Fruit fly (Drosophila melanogaster): ENCODE results near the gene IleRS-m.

The IleRS-m gene

dm6 chr3L:16097393-16097884 lies 2.6 kb upstream of the IleRS-m start, which contains the start of the genes CG13074 and ATPsynbetaL:
Gene CG13074 (minus strand): TSS chr3L:16097493.
Gene ATPsynbetaL (plus strand): TSS chr3L:16097834.
- TF ChIP-seq Crg-1 (GFP tag; optimal IDR thresholded peaks at IDR 0.05) (no peak), Clk (GFP tag; optimal IDR thresholded peaks at IDR 0.05) (no peak), bab1 (GFP tag; optimal IDR thresholded peaks at IDR 0.05) (no peak), CG11617 (GFP tag; optimal IDR thresholded peaks at IDR 0.05) (no peak), CG1620 (GFP tag; optimal IDR thresholded peaks at IDR 0.05) (no peak), tj (GFP tag; optimal IDR thresholded peaks at IDR 0.05) (no peak), cic (GFP tag; optimal IDR thresholded peaks at IDR 0.05) (no peak), pad (GFP tag; optimal IDR thresholded peaks at IDR 0.05) (no peak), CG14711 (tag; optimal IDR thresholded peaks at IDR 0.05) (no peak), Mnt (GFP tag; optimal IDR thresholded peaks at IDR 0.05) (no peak), CG5204 (GFP tag; optimal IDR thresholded peaks at IDR 0.05) (no peak), CG7101 (tag; optimal IDR thresholded peaks at IDR 0.05) (no peak)

DNA sequence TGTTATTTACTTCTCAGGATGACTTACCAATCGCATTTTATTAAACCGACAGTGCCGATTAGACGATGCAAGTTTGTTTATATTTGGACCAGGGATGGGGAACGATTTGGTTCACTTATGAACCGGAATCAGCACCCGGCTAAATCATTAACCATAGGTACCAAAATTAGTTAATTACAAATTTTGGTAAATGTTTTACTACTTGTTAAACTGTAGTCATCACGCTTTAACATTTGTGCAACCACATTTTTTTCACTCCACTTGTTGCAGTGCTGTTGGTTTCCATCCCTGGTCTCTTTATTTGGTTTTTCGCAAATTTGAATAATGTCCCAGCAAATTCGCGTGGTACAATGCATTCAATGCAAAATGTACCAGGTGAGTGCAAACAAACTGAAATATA lies 5.4 kb downstream of the IleRS-m start, which contains the start of the genes IntS9 and CG43295:
Gene IntS9 (minus strand): TSS at position 100 of the 400 bp plus-strand sequence.
Gene CG43295 (plus strand): TSS at position 325 of the 400 bp plus-strand sequence.
- TF ChIP-seq ovo (GFP tag; optimal IDR thresholded peaks at IDR 0.05) (peak; percentile 71), Mnt (GFP tag; optimal IDR thresholded peaks at IDR 0.05) (peak; percentile 81), cic (GFP tag; optimal IDR thresholded peaks at IDR 0.05) (peak; percentile 7), Hr96 (GFP tag; optimal IDR thresholded peaks at IDR 0.05) (peak; percentile 86), CG7101 (tag; optimal IDR thresholded peaks at IDR 0.05) (peak; percentile 80), Crg-1 (GFP tag; optimal IDR thresholded peaks at IDR 0.05) (peak; percentile 64), cnc (optimal IDR thresholded peaks at IDR 0.05) (no peak), pad (GFP tag; optimal IDR thresholded peaks at IDR 0.05) (peak; percentile 52), CG12768 (GFP tag; optimal IDR thresholded peaks at IDR 0.05) (peak; percentile 77), CG7045 (GFP tag; optimal IDR thresholded peaks at IDR 0.05) (peak; percentile 45), bab1 (GFP tag; optimal IDR thresholded peaks at IDR 0.05) (peak; percentile 78), CG11617 (GFP tag; optimal IDR thresholded peaks at IDR 0.05) (peak; percentile 78), tj (GFP tag; optimal IDR thresholded peaks at IDR 0.05) (peak; percentile 48), CG14711 (tag; optimal IDR thresholded peaks at IDR 0.05) (peak; percentile 78), Clk (GFP tag; optimal IDR thresholded peaks at IDR 0.05) (peak; percentile 47), CG33017 (tag; optimal IDR thresholded peaks at IDR 0.05) (peak; percentile 76), toe (GFP tag; optimal IDR thresholded peaks at IDR 0.05) (peak; percentile 85), CG1620 (GFP tag; optimal IDR thresholded peaks at IDR 0.05) (peak; percentile 83), kay (GFP tag; ENCODE audit: borderline replicate concordance) (no peak), CG5204 (GFP tag; optimal IDR thresholded peaks at IDR 0.05) (peak; percentile 83)

- TF ChIP-seq toe (GFP tag; optimal IDR thresholded peaks at IDR 0.05), result no peak
- TF ChIP-seq cnc (optimal IDR thresholded peaks at IDR 0.05), result no peak
- no peak for TF ChIP-seq CG14711 (tag; optimal IDR thresholded peaks at IDR 0.05)
- no peak for TF ChIP-seq tj (GFP tag; optimal IDR thresholded peaks at IDR 0.05)
- TF ChIP-seq kay (GFP tag; ENCODE audit: borderline replicate concordance), result no peak
- peak; percentile 18 for TF ChIP-seq ovo (GFP tag; optimal IDR thresholded peaks at IDR 0.05)
- TF ChIP-seq Mnt (GFP tag; optimal IDR thresholded peaks at IDR 0.05), result peak; percentile 8
- no peak for TF ChIP-seq Crg-1 (GFP tag; optimal IDR thresholded peaks at IDR 0.05)
- TF ChIP-seq CG33017 (tag; optimal IDR thresholded peaks at IDR 0.05), result no peak
- TF ChIP-seq CG7101 (tag; optimal IDR thresholded peaks at IDR 0.05), result no peak
- no peak for TF ChIP-seq Hr96 (GFP tag; optimal IDR thresholded peaks at IDR 0.05)
- peak; percentile 65 for TF ChIP-seq CG12768 (GFP tag; optimal IDR thresholded peaks at IDR 0.05)
- TF ChIP-seq cic (GFP tag; optimal IDR thresholded peaks at IDR 0.05), result no peak
- TF ChIP-seq CG7045 (GFP tag; optimal IDR thresholded peaks at IDR 0.05), result no peak
- TF ChIP-seq CG1620 (GFP tag; optimal IDR thresholded peaks at IDR 0.05), result no peak
- TF ChIP-seq pad (GFP tag; optimal IDR thresholded peaks at IDR 0.05), result no peak
- TF ChIP-seq Clk (GFP tag; optimal IDR thresholded peaks at IDR 0.05), result no peak
- TF ChIP-seq CG5204 (GFP tag; optimal IDR thresholded peaks at IDR 0.05), result no peak
- peak; percentile 29 for TF ChIP-seq CG11617 (GFP tag; optimal IDR thresholded peaks at IDR 0.05)
- peak; percentile 35 for TF ChIP-seq bab1 (GFP tag; optimal IDR thresholded peaks at IDR 0.05)
Measured at dm6 chr3L:16112069-16112820, 12.2 kb downstream of the IleRS-m start, which contains the start of gene Zn72D. Gene Zn72D (minus strand): TSS chr3L:16112626.

- TF ChIP-seq toe (GFP tag; optimal IDR thresholded peaks at IDR 0.05) (no peak), kay (GFP tag; ENCODE audit: borderline replicate concordance) (no peak), cic (GFP tag; optimal IDR thresholded peaks at IDR 0.05) (no peak), Mnt (GFP tag; optimal IDR thresholded peaks at IDR 0.05) (no peak), tj (GFP tag; optimal IDR thresholded peaks at IDR 0.05) (no peak), CG5204 (GFP tag; optimal IDR thresholded peaks at IDR 0.05) (no peak), CG14711 (tag; optimal IDR thresholded peaks at IDR 0.05) (no peak), CG11617 (GFP tag; optimal IDR thresholded peaks at IDR 0.05) (no peak), cnc (optimal IDR thresholded peaks at IDR 0.05) (no peak), CG12768 (GFP tag; optimal IDR thresholded peaks at IDR 0.05) (no peak), Crg-1 (GFP tag; optimal IDR thresholded peaks at IDR 0.05) (no peak), bab1 (GFP tag; optimal IDR thresholded peaks at IDR 0.05) (no peak), Clk (GFP tag; optimal IDR thresholded peaks at IDR 0.05) (no peak), pad (GFP tag; optimal IDR thresholded peaks at IDR 0.05) (no peak), ovo (GFP tag; optimal IDR thresholded peaks at IDR 0.05) (no peak), Hr96 (GFP tag; optimal IDR thresholded peaks at IDR 0.05) (no peak)
Measured at dm6 chr3L:16113003-16113606, 13.0 kb downstream of the IleRS-m start, which contains the start of gene Taf4. Gene Taf4 (plus strand): TSS chr3L:16113212.
